Fruit fly (Drosophila melanogaster) whole organism, embryonic: Measurements from ENCODE around the gene CG5886.

Experiments
- Bdp1 ChIP-seq: fragments of 200-800 bp; sonication (Bioruptor generic); optimal IDR thresholded peaks from 3 replicates; lab custom pipeline; 2016; ENCODE audit warnings: missing biosample characterization, missing genetic modification characterization
- CG10147 ChIP-seq: fragments of 200-800 bp; sonication (Bioruptor generic); optimal IDR thresholded peaks from 2 replicates; lab custom pipeline; 2019; ENCODE audit warnings: missing biosample characterization, mild to moderate bottlenecking, missing genetic modification characterization, moderate library complexity
- CG11456 ChIP-seq: fragments of 200-800 bp; sonication (Bioruptor generic); IDR thresholded peaks from 3 replicates; pipeline ENCODE4 v1.3.6; 2022; ENCODE audit warnings: missing biosample characterization, missing genetic modification characterization
- CG11695 ChIP-seq: fragments of 200-800 bp; sonication (Bioruptor generic); IDR thresholded peaks from 3 replicates; pipeline ENCODE4 v1.3.6; 2022; ENCODE audit warnings: missing biosample characterization, missing genetic modification characterization
- CG11696 ChIP-seq: fragments of 200-800 bp; sonication (Bioruptor generic); IDR thresholded peaks from 2 replicates; pipeline ENCODE4 v1.3.6; 2022; ENCODE audit warnings: missing biosample characterization, missing genetic modification characterization
- CG12744 ChIP-seq: fragments of 200-800 bp; sonication (Bioruptor generic); optimal IDR thresholded peaks from 2 replicates; lab custom pipeline; 2016; ENCODE audit warnings: missing biosample characterization, missing genetic modification characterization
- CG14441 ChIP-seq: fragments of 200-800 bp; sonication (Bioruptor generic); IDR thresholded peaks from 2 replicates; pipeline ENCODE4 v1.3.6; 2022; ENCODE audit warnings: missing biosample characterization, missing genetic modification characterization
- CG14965 ChIP-seq: fragments of 200-800 bp; sonication (Bioruptor generic); optimal IDR thresholded peaks from 2 replicates; lab custom pipeline; 2016; ENCODE audit warnings: missing biosample characterization, missing genetic modification characterization, borderline replicate concordance
- CG15011 ChIP-seq: fragments of 200-800 bp; sonication (Bioruptor generic); optimal IDR thresholded peaks from 3 replicates; lab custom pipeline; 2018; ENCODE audit warnings: missing biosample characterization, mild to moderate bottlenecking, missing genetic modification characterization
- CG1529 ChIP-seq: fragments of 200-800 bp; sonication (Bioruptor generic); optimal IDR thresholded peaks from 3 replicates; lab custom pipeline; 2018; ENCODE audit warnings: missing biosample characterization, missing genetic modification characterization
- CG17802 ChIP-seq: fragments of 200-800 bp; sonication (Bioruptor generic); optimal IDR thresholded peaks from 2 replicates; lab custom pipeline; 2018; ENCODE audit warnings: missing biosample characterization, mild to moderate bottlenecking, missing genetic modification characterization, moderate library complexity
- CG17829 ChIP-seq: fragments of 200-800 bp; optimal IDR thresholded peaks from 2 replicates; lab custom pipeline; 2019; ENCODE audit warnings: missing biosample characterization, mild to moderate bottlenecking, missing genetic modification characterization, moderate library complexity
- CG18262 ChIP-seq: fragments of 200-800 bp; optimal IDR thresholded peaks from 3 replicates; lab custom pipeline; 2019; ENCODE audit warnings: missing biosample characterization, mild to moderate bottlenecking, missing genetic modification characterization, moderate library complexity
- CG2120 ChIP-seq: fragments of 200-800 bp; sonication (Bioruptor generic); optimal IDR thresholded peaks from 3 replicates; lab custom pipeline; 2016; ENCODE audit warnings: missing biosample characterization, missing genetic modification characterization
- CG30431 ChIP-seq: fragments of 200-800 bp; sonication (Bioruptor generic); optimal IDR thresholded peaks from 2 replicates; lab custom pipeline; 2017; ENCODE audit warnings: missing biosample characterization, missing genetic modification characterization
- CG33213 ChIP-seq: fragments of 200-800 bp; sonication (Bioruptor generic); optimal IDR thresholded peaks from 3 replicates; lab custom pipeline; 2016; ENCODE audit warnings: missing biosample characterization, missing genetic modification characterization
- CG3726 ChIP-seq: fragments of 200-800 bp; sonication (Bioruptor generic); IDR thresholded peaks from 3 replicates; pipeline ENCODE4, ENCODE4 v1.3.6; 2022; ENCODE audit warnings: missing biosample characterization, missing genetic modification characterization
- CG42726 ChIP-seq: fragments of 200-800 bp; sonication (Bioruptor generic); IDR thresholded peaks from 2 replicates; pipeline ENCODE4 v1.3.6; 2022; ENCODE audit warnings: missing biosample characterization, missing genetic modification characterization; ENCODE audit not compliant: partially characterized antibody
- CG8924 ChIP-seq: fragments of 200-800 bp; optimal IDR thresholded peaks from 3 replicates; lab custom pipeline; 2019; ENCODE audit warnings: missing biosample characterization, mild to moderate bottlenecking, missing genetic modification characterization, moderate library complexity
- CTCF ChIP-seq: fragments of 200-800 bp; sonication (Bioruptor generic); optimal IDR thresholded peaks from 2 replicates; lab custom pipeline; 2017; ENCODE audit warnings: missing biosample characterization, mild to moderate bottlenecking, missing genetic modification characterization, moderate library complexity
- Dll ChIP-seq: fragments of 200-800 bp; sonication (Bioruptor generic); IDR thresholded peaks from 4 replicates; pipeline ENCODE4 v1.3.6; 2022; ENCODE audit warnings: missing biosample characterization, missing genetic modification characterization; ENCODE audit not compliant: partially characterized antibody
- Dp ChIP-seq: fragments of 200-800 bp; sonication (Bioruptor generic); optimal IDR thresholded peaks from 2 replicates; lab custom pipeline; 2018; ENCODE audit warnings: missing biosample characterization, mild to moderate bottlenecking, missing genetic modification characterization, moderate library complexity
- Dref ChIP-seq: fragments of 200-800 bp; sonication (Bioruptor generic); IDR thresholded peaks from 2 replicates; pipeline ENCODE4 v1.3.6; 2022; ENCODE audit warnings: missing biosample characterization, missing genetic modification characterization
- HmgD ChIP-seq: fragments of 200-800 bp; sonication (Bioruptor generic); optimal IDR thresholded peaks from 3 replicates; lab custom pipeline; 2016; ENCODE audit warnings: missing biosample characterization, missing genetic modification characterization
- Hr39 ChIP-seq: fragments of >200 bp; optimal IDR thresholded peaks from 2 replicates; lab custom pipeline; 2017
- Myb ChIP-seq: fragments of 200-800 bp; sonication (Bioruptor generic); optimal IDR thresholded peaks from 2 replicates; lab custom pipeline; 2016; ENCODE audit warnings: missing biosample characterization, missing genetic modification characterization
- NC2α ChIP-seq: fragments of 200-800 bp; sonication (Bioruptor generic); optimal IDR thresholded peaks from 2 replicates; lab custom pipeline; 2016; ENCODE audit warnings: missing biosample characterization, missing genetic modification characterization
- Nf-YB ChIP-seq: fragments of 200-800 bp; sonication (Bioruptor generic); optimal IDR thresholded peaks from 3 replicates; lab custom pipeline; 2019; ENCODE audit warnings: missing biosample characterization, mild to moderate bottlenecking, missing genetic modification characterization, moderate library complexity
- Opbp ChIP-seq: fragments of 200-800 bp; sonication (Bioruptor generic); IDR thresholded peaks from 3 replicates; pipeline ENCODE4 v1.3.6; 2022; ENCODE audit warnings: missing biosample characterization, missing genetic modification characterization; ENCODE audit not compliant: partially characterized antibody
- Rx ChIP-seq: fragments of 200-800 bp; sonication (Bioruptor generic); IDR thresholded peaks from 2 replicates; pipeline ENCODE4 v1.3.6; 2022; ENCODE audit warnings: missing biosample characterization, missing genetic modification characterization
- Six4 ChIP-seq: fragments of 200-800 bp; sonication (Bioruptor generic); optimal IDR thresholded peaks from 2 replicates; lab custom pipeline; 2016; ENCODE audit warnings: missing biosample characterization, missing genetic modification characterization
- al ChIP-seq: fragments of 200-800 bp; sonication (Bioruptor generic); IDR thresholded peaks from 2 replicates; pipeline ENCODE4 v1.3.6; 2022; ENCODE audit warnings: missing biosample characterization, missing genetic modification characterization
- amos ChIP-seq: fragments of 200-800 bp; sonication (Bioruptor generic); IDR thresholded peaks from 2 replicates; pipeline ENCODE4 v1.3.6; 2022; ENCODE audit warnings: missing biosample characterization, missing genetic modification characterization; ENCODE audit not compliant: partially characterized antibody
- ap ChIP-seq: fragments of 200-800 bp; sonication (Bioruptor generic); IDR thresholded peaks from 2 replicates; pipeline ENCODE4 v1.3.6; 2022; ENCODE audit warnings: missing biosample characterization, missing genetic modification characterization
- bsh ChIP-seq, 2 experiments: fragments of 200-800 bp; sonication (Bioruptor generic); optimal IDR thresholded peaks; 2 replicates each; lab custom pipeline; 2017 to 2018; ENCODE audit warnings: mild to moderate bottlenecking in 2 of 2, missing biosample characterization in 2 of 2, missing genetic modification characterization in 2 of 2, moderate library complexity in 1 of 2
- chm ChIP-seq: fragments of 200-800 bp; sonication (Bioruptor generic); IDR thresholded peaks from 2 replicates; pipeline ENCODE4 v1.3.6; 2022; ENCODE audit warnings: missing biosample characterization, missing genetic modification characterization
- crp ChIP-seq, 2 experiments: fragments of 200-800 bp; sonication (Bioruptor generic); optimal IDR thresholded peaks; 2 replicates in 1 of 2; 3 replicates in 1 of 2; lab custom pipeline; 2017; ENCODE audit warnings: missing biosample characterization in 2 of 2, missing genetic modification characterization in 2 of 2, mild to moderate bottlenecking in 1 of 2, moderate library complexity in 1 of 2
- eyg ChIP-seq: fragments of 200-800 bp; sonication (Bioruptor generic); optimal IDR thresholded peaks from 3 replicates; lab custom pipeline; 2016; ENCODE audit warnings: missing biosample characterization, missing genetic modification characterization
- ham ChIP-seq: fragments of 200-800 bp; sonication (Bioruptor generic); IDR thresholded peaks from 2 replicates; pipeline ENCODE4 v1.3.6; 2022; ENCODE audit warnings: missing biosample characterization, missing genetic modification characterization
- mld ChIP-seq: fragments of 200-800 bp; sonication (Bioruptor generic); IDR thresholded peaks from 3 replicates; pipeline ENCODE4 v1.3.6; 2022; ENCODE audit warnings: missing biosample characterization, missing genetic modification characterization; ENCODE audit not compliant: partially characterized antibody
- pum ChIP-seq: fragments of 200-800 bp; sonication (Bioruptor generic); optimal IDR thresholded peaks from 2 replicates; lab custom pipeline; 2016; ENCODE audit warnings: missing biosample characterization, missing genetic modification characterization
- repo ChIP-seq: fragments of 200-800 bp; sonication (Bioruptor generic); optimal IDR thresholded peaks from 2 replicates; lab custom pipeline; 2016; ENCODE audit warnings: missing biosample characterization, missing genetic modification characterization
- sc ChIP-seq, 3 experiments: fragments of >200 bp in 2 of 3; fragments of 200-800 bp in 1 of 3; sonication (Bioruptor generic) in 1 of 3; optimal IDR thresholded peaks; 2 replicates in 2 of 3; 3 replicates in 1 of 3; lab custom pipeline; 2017; ENCODE audit warnings: mild to moderate bottlenecking in 1 of 3, missing biosample characterization in 1 of 3, missing genetic modification characterization in 1 of 3, missing genetic modification reagents in 1 of 3
- schlank ChIP-seq: fragments of 200-800 bp; sonication (Bioruptor generic); optimal IDR thresholded peaks from 2 replicates; lab custom pipeline; 2018; ENCODE audit warnings: missing biosample characterization, mild to moderate bottlenecking, missing genetic modification characterization
- sima ChIP-seq: fragments of 200-800 bp; sonication (Bioruptor generic); optimal IDR thresholded peaks from 2 replicates; lab custom pipeline; 2016; ENCODE audit warnings: missing biosample characterization, missing genetic modification characterization
- so ChIP-seq: fragments of 200-800 bp; sonication (Bioruptor generic); IDR thresholded peaks from 3 replicates; pipeline ENCODE4 v1.3.6; 2022; ENCODE audit warnings: missing biosample characterization, missing genetic modification characterization
- sob ChIP-seq: fragments of 200-800 bp; sonication (Bioruptor generic); IDR thresholded peaks from 2 replicates; pipeline ENCODE4 v1.3.6; 2022; ENCODE audit warnings: missing biosample characterization, missing genetic modification characterization
- stwl ChIP-seq: fragments of 200-800 bp; sonication (Bioruptor generic); optimal IDR thresholded peaks from 3 replicates; lab custom pipeline; 2018; ENCODE audit warnings: missing biosample characterization, mild to moderate bottlenecking, missing genetic modification characterization, moderate library complexity
- sug ChIP-seq: fragments of 200-800 bp; optimal IDR thresholded peaks from 2 replicates; lab custom pipeline; 2019; ENCODE audit warnings: missing biosample characterization, mild to moderate bottlenecking, missing genetic modification characterization, moderate library complexity
- tgo ChIP-seq: fragments of 200-800 bp; sonication (Bioruptor generic); IDR thresholded peaks from 3 replicates; pipeline ENCODE4 v1.3.6; 2022; ENCODE audit warnings: missing biosample characterization, missing genetic modification characterization
- trh ChIP-seq: fragments of 200-800 bp; sonication (Bioruptor generic); optimal IDR thresholded peaks from 2 replicates; lab custom pipeline; 2016; ENCODE audit warnings: missing biosample characterization, missing genetic modification characterization
- tx ChIP-seq: fragments of 200-800 bp; sonication (Bioruptor generic); optimal IDR thresholded peaks from 2 replicates; lab custom pipeline; 2016; ENCODE audit warnings: missing biosample characterization, missing genetic modification characterization

The CG5886 gene

dm6 chr3R:25893272-25893671 is 41.8 kb downstream of the CG5886 start, which contains the start of gene CG5913 (continued):
- TF ChIP-seq so (GFP tag; lab: Robert Waterston, UW) (no peak), Rx (GFP tag; lab: Robert Waterston, UW) (no peak), al (GFP tag; lab: Robert Waterston, UW) (no peak), CG15011 (no peak), CG1529 (GFP tag; lab: Kevin White, UChicago) (no peak), CG30431 (GFP tag; lab: Kevin White, UChicago) (no peak), Dll (GFP tag; lab: Robert Waterston, UW) (no peak), CG11456 (GFP tag; lab: Robert Waterston, UW) (no peak), Hr39 (lab: Kevin White, UChicago) (no peak), CG33213 (no peak), Dref (GFP tag; lab: Robert Waterston, UW) (0 out of 2 replicates have a peak, but pooled peaks have one; percentile 32), CG17802 (tag; lab: Kevin White, UChicago) (no peak), CG2120 (GFP tag; lab: Kevin White, UChicago) (no peak), stwl (tag; lab: Kevin White, UChicago) (peak; percentile 94), CG14441 (GFP tag; lab: Robert Waterston, UW) (no peak), NC2α (no peak), bsh (GFP tag; optimal IDR thresholded peaks at IDR 0.05; lab: Kevin White, UChicago) (no peak), HmgD (no peak), tx (GFP tag; lab: Kevin White, UChicago) (no peak), repo (GFP tag; lab: Kevin White, UChicago) (no peak), Myb (GFP tag; lab: Kevin White, UChicago) (peak; percentile 77), amos (GFP tag; lab: Robert Waterston, UW) (peak; percentile 31; the same call in 1 of the 2 replicates), CG11695 (GFP tag; lab: Robert Waterston, UW) (no peak), tgo (no peak), CG3726 (GFP tag; lab: Robert Waterston, UW) (no peak), CG18262 (tag; lab: Kevin White, UChicago) (no peak), crp (GFP tag; optimal IDR thresholded peaks at IDR 0.05; lab: Kevin White, UChicago) (no peak), Bdp1 (GFP tag; lab: Kevin White, UChicago) (no peak), CG14965 (GFP tag; lab: Kevin White, UChicago) (no peak), pum (GFP tag; lab: Kevin White, UChicago) (no peak), trh (GFP tag; lab: Kevin White, UChicago) (no peak), sug (tag; lab: Kevin White, UChicago) (no peak), chm (GFP tag; lab: Robert Waterston, UW) (no peak), Opbp (GFP tag; lab: Robert Waterston, UW) (0 out of 3 replicates have a peak, but pooled peaks have one; percentile 19), CG17829 (no peak), eyg (GFP tag; lab: Kevin White, UChicago) (no peak), CG10147 (GFP tag; lab: Kevin White, UChicago) (no peak), CG11696 (no peak), schlank (no peak), CTCF (GFP tag; lab: Kevin White, UChicago) (peak; percentile 55), CG42726 (no peak), Nf-YB (GFP tag; lab: Kevin White, UChicago) (no peak), Six4 (GFP tag; lab: Kevin White, UChicago) (no peak), Dp (peak; percentile 57), CG8924 (tag; lab: Kevin White, UChicago) (no peak), CG12744 (GFP tag; lab: Kevin White, UChicago) (no peak), sc (optimal IDR thresholded peaks at IDR 0.05; lab: Kevin White, UChicago) (no peak), sc (GFP tag; optimal IDR thresholded peaks at IDR 0.05; lab: Kevin White, UChicago) (no peak), ap (GFP tag; lab: Robert Waterston, UW) (no peak), mld (GFP tag; lab: Robert Waterston, UW) (no peak), sob (GFP tag; lab: Robert Waterston, UW) (no peak), ham (GFP tag; lab: Robert Waterston, UW) (no peak), sima (GFP tag; lab: Kevin White, UChicago) (no peak)
